Fruit fly (Drosophila melanogaster) whole organism, wandering third instar larva: ENCODE results near the gene Hsp68.

Source experiments
- CG32264 ChIP-seq: fragments of 200-800 bp; sonication (Bioruptor generic); optimal IDR thresholded peaks from 2 replicates; lab custom pipeline; 2016; ENCODE audit warnings: missing biosample characterization, missing genetic modification characterization
- CG9705 ChIP-seq: fragments of 200-800 bp; sonication (Bioruptor generic); optimal IDR thresholded peaks from 2 replicates; lab custom pipeline; 2018; ENCODE audit warnings: missing biosample characterization, mild to moderate bottlenecking, missing genetic modification characterization
- CrebA ChIP-seq: fragments of 200-800 bp; sonication (Bioruptor generic); optimal IDR thresholded peaks from 2 replicates; lab custom pipeline; 2016; ENCODE audit warnings: missing biosample characterization, mild to moderate bottlenecking, missing genetic modification characterization, borderline replicate concordance
- Dfd ChIP-seq: fragments of >200 bp; optimal IDR thresholded peaks from 2 replicates; lab custom pipeline; 2017; ENCODE audit warnings: missing biosample characterization, missing genetic modification characterization
- Dif ChIP-seq: fragments of 200-275, 200-300 bp; sonication (Bioruptor generic); optimal IDR thresholded peaks from 2 replicates; lab custom pipeline; 2018; ENCODE audit warnings: missing biosample characterization, missing genetic modification characterization; ENCODE audit not compliant: partially characterized antibody
- GATAd ChIP-seq: sonication (Bioruptor generic); optimal IDR thresholded peaks from 2 replicates; lab custom pipeline; 2016; ENCODE audit warnings: missing biosample characterization, missing genetic modification characterization
- HLH106 ChIP-seq: fragments of 200-800 bp; optimal IDR thresholded peaks from 3 replicates; lab custom pipeline; 2019; ENCODE audit warnings: missing biosample characterization, mild to moderate bottlenecking, missing genetic modification characterization, moderate library complexity
- Hnf4 ChIP-seq: fragments of 200-800 bp; sonication (Bioruptor generic); optimal IDR thresholded peaks from 2 replicates; lab custom pipeline; 2016; ENCODE audit warnings: missing biosample characterization, mild to moderate bottlenecking, missing genetic modification characterization
- Hr78 ChIP-seq: fragments of >200 bp; optimal IDR thresholded peaks from 2 replicates; lab custom pipeline; 2017; ENCODE audit warnings: missing biosample characterization, missing genetic modification characterization
- Hr83 ChIP-seq: fragments of 200-300 bp; sonication (Bioruptor generic); optimal IDR thresholded peaks from 2 replicates; lab custom pipeline; 2016; ENCODE audit warnings: missing biosample characterization, mild to moderate bottlenecking, missing genetic modification characterization, moderate library complexity; ENCODE audit not compliant: poor library complexity, severe bottlenecking
- Jra ChIP-seq: sonication (Bioruptor generic); optimal IDR thresholded peaks from 2 replicates; lab custom pipeline; 2016; ENCODE audit warnings: missing biosample characterization, missing genetic modification characterization
- Mio ChIP-seq: sonication (Bioruptor generic); optimal IDR thresholded peaks from 2 replicates; lab custom pipeline; 2016; ENCODE audit warnings: missing biosample characterization, missing genetic modification characterization
- Myc ChIP-seq: fragments of >200 bp; optimal IDR thresholded peaks from 2 replicates; lab custom pipeline; 2017
- N ChIP-seq: fragments of >200 bp; optimal IDR thresholded peaks from 2 replicates; lab custom pipeline; 2018; ENCODE audit warnings: missing biosample characterization, missing external identifiers, missing genetic modification characterization
- OdsH ChIP-seq: fragments of 200-800 bp; sonication (Bioruptor generic); optimal IDR thresholded peaks from 2 replicates; lab custom pipeline; 2016; ENCODE audit warnings: missing biosample characterization, mild to moderate bottlenecking, missing genetic modification characterization
- Rel ChIP-seq, 2 experiments: fragments of 200-800 bp; sonication (Bioruptor generic) in 1 of 2; optimal IDR thresholded peaks; 2 replicates in 1 of 2; 3 replicates in 1 of 2; lab custom pipeline; 2016 to 2019; ENCODE audit warnings: mild to moderate bottlenecking in 2 of 2, missing biosample characterization in 2 of 2, missing genetic modification characterization in 2 of 2, moderate library complexity in 1 of 2
- Sp1 ChIP-seq: fragments of 200-800 bp; sonication (Bioruptor generic); optimal IDR thresholded peaks from 3 replicates; lab custom pipeline; 2019; ENCODE audit warnings: missing biosample characterization, mild to moderate bottlenecking, missing genetic modification characterization, moderate library complexity
- Vsx2 ChIP-seq: fragments of 200-300, 225-300 bp; sonication (Bioruptor generic); optimal IDR thresholded peaks from 2 replicates; lab custom pipeline; 2018; ENCODE audit warnings: missing biosample characterization, missing genetic modification characterization; ENCODE audit not compliant: partially characterized antibody
- br ChIP-seq: fragments of 200-800 bp; sonication (Bioruptor generic); optimal IDR thresholded peaks from 2 replicates; lab custom pipeline; 2016; ENCODE audit warnings: missing biosample characterization, missing genetic modification characterization
- dmrt93B ChIP-seq: fragments of 200-800 bp; sonication (Bioruptor generic); optimal IDR thresholded peaks from 2 replicates; lab custom pipeline; 2018; ENCODE audit warnings: missing biosample characterization, mild to moderate bottlenecking, missing genetic modification characterization
- dsf ChIP-seq: sonication (Bioruptor generic); optimal IDR thresholded peaks from 2 replicates; lab custom pipeline; 2016; ENCODE audit warnings: missing biosample characterization, missing genetic modification characterization, borderline replicate concordance
- ey ChIP-seq: fragments of 200-800 bp; sonication (Bioruptor generic); optimal IDR thresholded peaks from 2 replicates; lab custom pipeline; 2016; ENCODE audit warnings: missing biosample characterization, missing genetic modification characterization
- foxo ChIP-seq, 2 experiments: fragments of 200-800 bp; sonication (Bioruptor generic); optimal IDR thresholded peaks; 2 replicates in 1 of 2; 3 replicates in 1 of 2; lab custom pipeline; 2016 to 2017; ENCODE audit warnings: missing biosample characterization in 2 of 2, missing genetic modification characterization in 2 of 2
- fru ChIP-seq: fragments of 200-800 bp; sonication (Bioruptor generic); optimal IDR thresholded peaks from 3 replicates; lab custom pipeline; 2016; ENCODE audit warnings: missing biosample characterization, mild to moderate bottlenecking, missing genetic modification characterization
- h ChIP-seq: fragments of 200-800 bp; sonication (Bioruptor generic); optimal IDR thresholded peaks from 3 replicates; lab custom pipeline; 2016; ENCODE audit warnings: missing biosample characterization, mild to moderate bottlenecking, missing genetic modification characterization
- lola ChIP-seq: fragments of >200 bp; optimal IDR thresholded peaks from 2 replicates; lab custom pipeline; 2017; ENCODE audit warnings: missing biosample characterization, missing genetic modification characterization
- pan ChIP-seq: fragments of >200 bp; optimal IDR thresholded peaks from 2 replicates; lab custom pipeline; 2017
- psq ChIP-seq: fragments of 200-800 bp; sonication (Bioruptor generic); optimal IDR thresholded peaks from 3 replicates; lab custom pipeline; 2017; ENCODE audit warnings: missing biosample characterization, mild to moderate bottlenecking, missing genetic modification characterization, moderate library complexity
- rgr ChIP-seq: fragments of 200-800 bp; sonication (Bioruptor generic); optimal IDR thresholded peaks from 3 replicates; lab custom pipeline; 2016; ENCODE audit warnings: missing biosample characterization, mild to moderate bottlenecking, missing genetic modification characterization
- sage ChIP-seq: fragments of 200-800 bp; sonication (Bioruptor generic); optimal IDR thresholded peaks from 2 replicates; lab custom pipeline; 2016; ENCODE audit warnings: missing biosample characterization, mild to moderate bottlenecking, missing genetic modification characterization
- sv ChIP-seq: fragments of 200-800 bp; sonication (Bioruptor generic); optimal IDR thresholded peaks from 3 replicates; lab custom pipeline; 2016; ENCODE audit warnings: missing biosample characterization, missing genetic modification characterization
- tai ChIP-seq: sonication (Bioruptor generic); optimal IDR thresholded peaks from 2 replicates; lab custom pipeline; 2016; ENCODE audit warnings: missing biosample characterization, missing genetic modification characterization
- usp ChIP-seq: fragments of >200 bp; optimal IDR thresholded peaks from 2 replicates; lab custom pipeline; 2017; ENCODE audit warnings: missing biosample characterization, missing genetic modification characterization
- woc ChIP-seq: sonication (Bioruptor generic); optimal IDR thresholded peaks from 2 replicates; lab custom pipeline; 2016; ENCODE audit warnings: missing biosample characterization, mild to moderate bottlenecking, missing genetic modification characterization

Gene Hsp68

DNA sequence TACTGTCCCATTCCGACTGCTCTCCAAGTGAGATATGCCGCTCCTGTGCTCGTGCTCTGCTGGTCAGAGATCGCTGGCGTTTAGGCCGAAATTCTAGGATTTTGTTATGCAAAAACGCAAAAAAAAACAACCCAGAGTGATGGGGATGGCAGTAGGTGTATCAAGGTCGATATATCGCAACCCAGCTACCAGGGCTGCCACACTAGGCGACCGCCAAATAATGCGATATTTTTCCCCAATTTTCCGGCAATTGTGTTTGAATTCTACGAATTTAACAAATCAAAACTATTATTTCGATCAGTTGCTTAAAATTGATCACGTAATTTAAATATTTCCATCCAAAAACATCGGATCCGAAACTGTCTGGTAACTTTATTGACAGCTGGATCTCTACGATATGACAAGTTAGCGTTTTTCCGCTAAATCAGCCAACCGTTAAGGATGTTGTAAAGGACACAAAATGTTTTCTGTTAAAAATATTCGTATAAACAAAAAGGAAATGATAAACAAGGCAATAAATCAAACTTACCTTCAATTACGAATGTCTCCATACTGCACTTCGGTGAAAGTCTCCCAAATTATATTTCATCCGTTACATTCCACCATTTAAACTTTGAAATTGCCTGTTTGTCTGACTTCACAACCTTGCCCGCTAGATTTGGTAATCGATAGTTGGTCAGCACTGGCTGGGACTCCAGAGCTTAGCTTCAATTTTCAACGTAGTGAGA lies 19.4 kb downstream of the Hsp68 start, which contains the start of gene spas:
Gene spas (plus strand): TSS at position 678 of the 728 bp plus-strand sequence.
- TF ChIP-seq dmrt93B (GFP tag; lab: Kevin White, UChicago) (peak; percentile 49), Sp1 (peak; percentile 60), sv (GFP tag; lab: Kevin White, UChicago) (peak; percentile 36), foxo (GFP tag; optimal IDR thresholded peaks at IDR 0.05; lab: Kevin White, UChicago) (peak in 1 of 2 experiments; percentile 74), dsf (GFP tag; lab: Kevin White, UChicago) (peak; percentile 62), CG32264 (GFP tag; lab: Kevin White, UChicago) (no peak), HLH106 (tag; lab: Kevin White, UChicago) (peak; percentile 70), h (peak; percentile 69), Hr83 (GFP tag; lab: Kevin White, UChicago) (peak; percentile 45), OdsH (GFP tag; lab: Kevin White, UChicago) (peak; percentile 27), Rel (GFP tag; optimal IDR thresholded peaks at IDR 0.05; lab: Kevin White, UChicago) (no peak), Rel (tag; optimal IDR thresholded peaks at IDR 0.05; lab: Kevin White, UChicago) (peak; percentile 19), CG9705 (GFP tag; lab: Kevin White, UChicago) (peak; percentile 48), ey (GFP tag; lab: Kevin White, UChicago) (peak; percentile 64), rgr (GFP tag; lab: Kevin White, UChicago) (peak; percentile 65), fru (GFP tag; lab: Kevin White, UChicago) (peak; percentile 69), psq (GFP tag; lab: Kevin White, UChicago) (peak; percentile 72), Hr78 (no peak), Dfd (GFP tag; lab: Kevin White, UChicago) (no peak), woc (GFP tag; lab: Kevin White, UChicago) (peak; percentile 89), Jra (GFP tag; lab: Kevin White, UChicago) (peak; percentile 65), pan (no peak), lola (GFP tag; lab: Kevin White, UChicago) (no peak), Myc (lab: Kevin White, UChicago) (peak; percentile 91), tai (GFP tag; lab: Kevin White, UChicago) (no peak), GATAd (GFP tag; lab: Kevin White, UChicago) (peak; percentile 51), Dif (GFP tag; lab: Kevin White, UChicago) (no peak), Hnf4 (peak; percentile 63), N (GFP tag; lab: Kevin White, UChicago) (no peak), br (GFP tag; lab: Kevin White, UChicago) (peak; percentile 78), Vsx2 (GFP tag; lab: Kevin White, UChicago) (no peak), usp (GFP tag; lab: Kevin White, UChicago) (no peak)

DNA sequence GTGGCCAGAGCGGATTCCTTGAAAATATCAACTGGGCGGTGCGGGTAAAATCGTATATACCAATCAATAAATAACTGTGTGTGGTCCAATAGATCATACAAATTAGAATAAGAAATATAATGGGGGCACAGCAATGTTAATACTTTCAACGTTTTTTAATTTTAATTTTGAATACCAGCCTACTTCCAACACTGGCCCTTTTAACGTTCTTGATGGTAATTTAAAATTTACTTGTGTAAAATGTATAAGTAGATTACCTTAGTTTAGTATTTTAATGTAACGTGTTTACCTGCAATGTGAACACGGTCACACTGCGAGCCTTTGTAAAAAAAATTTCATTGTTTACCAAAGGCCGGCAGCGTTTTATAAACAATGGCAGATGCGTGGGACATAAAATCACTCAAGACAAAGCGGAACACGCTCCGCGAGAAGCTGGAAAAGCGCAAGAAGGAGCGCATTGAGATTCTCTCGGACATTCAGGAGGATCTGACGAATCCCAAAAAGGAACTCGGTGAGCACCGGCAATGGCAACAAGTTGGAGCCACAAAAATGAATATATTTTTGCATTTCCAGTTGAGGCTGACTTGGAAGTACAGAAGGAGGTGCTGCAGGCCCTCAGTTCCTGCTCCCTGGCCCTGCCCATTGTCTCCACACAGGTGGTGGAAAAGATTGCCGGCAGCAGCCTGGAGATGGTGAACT lies 25.1 kb downstream of the Hsp68 start, which contains the start of the genes KrT95D and Mettl3:
Gene KrT95D (minus strand): TSS at position 3 of the 699 bp plus-strand sequence.
Gene Mettl3 (plus strand): TSS at position 333 of the 699 bp plus-strand sequence.
- no peak for TF ChIP-seq Hr78
- peak; percentile 55 for TF ChIP-seq Hnf4
- TF ChIP-seq dsf (GFP tag; lab: Kevin White, UChicago): peak; percentile 58
- no peak for TF ChIP-seq usp (GFP tag; lab: Kevin White, UChicago)
- no peak for TF ChIP-seq CrebA (GFP tag; lab: Kevin White, UChicago)
- TF ChIP-seq tai (GFP tag; lab: Kevin White, UChicago): no peak
- no peak for TF ChIP-seq Sp1
- TF ChIP-seq Rel (GFP tag; optimal IDR thresholded peaks at IDR 0.05; lab: Kevin White, UChicago): no peak
- TF ChIP-seq Rel (tag; optimal IDR thresholded peaks at IDR 0.05; lab: Kevin White, UChicago): peak; percentile 4
- no peak for TF ChIP-seq Dfd (GFP tag; lab: Kevin White, UChicago)
- no peak for TF ChIP-seq CG9705 (GFP tag; lab: Kevin White, UChicago)
- TF ChIP-seq fru (GFP tag; lab: Kevin White, UChicago): peak; percentile 26
- no peak for TF ChIP-seq Mio
- TF ChIP-seq br (GFP tag; lab: Kevin White, UChicago): peak; percentile 16
- no peak for TF ChIP-seq sage (GFP tag; lab: Kevin White, UChicago)
- TF ChIP-seq psq (GFP tag; lab: Kevin White, UChicago): no peak
- peak; percentile 19 for TF ChIP-seq HLH106 (tag; lab: Kevin White, UChicago)
- TF ChIP-seq pan: no peak
- TF ChIP-seq h: peak; percentile 26
- TF ChIP-seq Myc (lab: Kevin White, UChicago): peak; percentile 16
- TF ChIP-seq Dif (GFP tag; lab: Kevin White, UChicago): no peak
- no peak for TF ChIP-seq rgr (GFP tag; lab: Kevin White, UChicago)
- peak; percentile 12 for TF ChIP-seq ey (GFP tag; lab: Kevin White, UChicago)
- TF ChIP-seq sv (GFP tag; lab: Kevin White, UChicago): no peak
- TF ChIP-seq lola (GFP tag; lab: Kevin White, UChicago): no peak
